Fruit fly (Drosophila melanogaster) whole organism, embryonic: ENCODE results near the gene CG8419.
A peak's percentile ranks its signal among the peaks of the same experiment; 100 is the strongest.

ENCODE experiments used
- ATbp ChIP-seq: fragments of 200-800 bp; sonication (Bioruptor generic); optimal IDR thresholded peaks from 2 replicates; lab custom pipeline; 2017; ENCODE audit warnings: missing biosample characterization, mild to moderate bottlenecking, missing genetic modification characterization, missing genetic modification reagents
- Ada2b ChIP-seq: fragments of 200-800 bp; sonication (Bioruptor generic); IDR thresholded peaks from 2 replicates; pipeline ENCODE4 v1.3.6; 2022; ENCODE audit warnings: missing biosample characterization, missing genetic modification characterization
- Atf6 ChIP-seq: fragments of 200-800 bp; sonication (Bioruptor generic); IDR thresholded peaks from 2 replicates; pipeline ENCODE4 v1.3.6; 2022; ENCODE audit warnings: missing biosample characterization, missing genetic modification characterization
- CG13123 ChIP-seq: fragments of 200-800 bp; sonication (Bioruptor generic); optimal IDR thresholded peaks from 2 replicates; lab custom pipeline; 2016; ENCODE audit warnings: missing biosample characterization, missing genetic modification characterization
- CG13775 ChIP-seq: fragments of 200-800 bp; sonication (Bioruptor generic); optimal IDR thresholded peaks from 3 replicates; lab custom pipeline; 2017; ENCODE audit warnings: missing biosample characterization, mild to moderate bottlenecking, missing genetic modification characterization
- CG16815 ChIP-seq: fragments of 200-800 bp; sonication (Bioruptor generic); optimal IDR thresholded peaks from 3 replicates; lab custom pipeline; 2017; ENCODE audit warnings: missing biosample characterization, mild to moderate bottlenecking, missing genetic modification characterization
- CG17328 ChIP-seq: fragments of 200-800 bp; sonication (Bioruptor generic); IDR thresholded peaks from 2 replicates; pipeline ENCODE4 v1.3.6; 2022; ENCODE audit warnings: missing biosample characterization, missing genetic modification characterization
- CG18011 ChIP-seq: fragments of 200-800 bp; sonication (Bioruptor generic); optimal IDR thresholded peaks from 2 replicates; lab custom pipeline; 2017; ENCODE audit warnings: missing biosample characterization, missing genetic modification characterization, mild to moderate bottlenecking, moderate library complexity, missing genotype
- CG1832 ChIP-seq: fragments of 200-800 bp; sonication (Bioruptor generic); optimal IDR thresholded peaks from 2 replicates; lab custom pipeline; 2017; ENCODE audit warnings: missing biosample characterization, mild to moderate bottlenecking, missing genetic modification characterization, inconsistent platforms
- CG31224 ChIP-seq: fragments of 200-800 bp; sonication (Bioruptor generic); IDR thresholded peaks from 2 replicates; pipeline ENCODE4 v1.3.6; 2022; ENCODE audit warnings: missing biosample characterization, missing genetic modification characterization
- CG31365 ChIP-seq: fragments of 200-800 bp; sonication (Bioruptor generic); optimal IDR thresholded peaks from 2 replicates; lab custom pipeline; 2018; ENCODE audit warnings: missing biosample characterization, mild to moderate bottlenecking, missing genetic modification characterization
- CG3163 ChIP-seq: fragments of 200-800 bp; sonication (Bioruptor generic); optimal IDR thresholded peaks from 3 replicates; lab custom pipeline; 2016; ENCODE audit warnings: missing biosample characterization, missing genetic modification characterization
- CG3726 ChIP-seq: fragments of 200-800 bp; sonication (Bioruptor generic); IDR thresholded peaks from 3 replicates; pipeline ENCODE4, ENCODE4 v1.3.6; 2022; ENCODE audit warnings: missing biosample characterization, missing genetic modification characterization
- CG4730 ChIP-seq: fragments of 200-800 bp; sonication (Bioruptor generic); IDR thresholded peaks from 2 replicates; pipeline ENCODE4 v1.3.6; 2022; ENCODE audit warnings: missing biosample characterization, missing genetic modification characterization
- CG5245 ChIP-seq: fragments of 200-800 bp; sonication (Bioruptor generic); optimal IDR thresholded peaks from 3 replicates; lab custom pipeline; 2016; ENCODE audit warnings: missing biosample characterization, missing genetic modification characterization
- CG6765 ChIP-seq: fragments of 200-800 bp; sonication (Bioruptor generic); optimal IDR thresholded peaks from 3 replicates; lab custom pipeline; 2017; ENCODE audit warnings: missing biosample characterization, mild to moderate bottlenecking, missing genetic modification characterization
- CG7963 ChIP-seq: fragments of 200-800 bp; sonication (Bioruptor generic); IDR thresholded peaks from 3 replicates; pipeline ENCODE4 v1.3.6; 2022; ENCODE audit warnings: missing biosample characterization, missing genetic modification characterization; ENCODE audit not compliant: partially characterized antibody
- CG7987 ChIP-seq: fragments of 200-800 bp; sonication (Bioruptor generic); optimal IDR thresholded peaks from 2 replicates; lab custom pipeline; 2018; ENCODE audit warnings: missing biosample characterization, mild to moderate bottlenecking, missing genetic modification characterization, moderate library complexity
- CG8388 ChIP-seq: fragments of 200-800 bp; sonication (Bioruptor generic); optimal IDR thresholded peaks from 2 replicates; lab custom pipeline; 2019; ENCODE audit warnings: missing biosample characterization, mild to moderate bottlenecking, missing genetic modification characterization, moderate library complexity
- CHES-1-like ChIP-seq: fragments of 200-800 bp; sonication (Bioruptor generic); optimal IDR thresholded peaks from 2 replicates; lab custom pipeline; 2016; ENCODE audit warnings: missing biosample characterization, missing genetic modification characterization
- CkIIα-i1 ChIP-seq: fragments of 200-800 bp; sonication (Bioruptor generic); IDR thresholded peaks from 2 replicates; pipeline ENCODE4 v1.3.6; 2022; ENCODE audit warnings: missing biosample characterization, missing genetic modification characterization
- Dfd ChIP-seq, 2 experiments: fragments of >200 bp; optimal IDR thresholded peaks; 2 replicates each; lab custom pipeline; 2017; ENCODE audit warnings: missing biosample characterization in 2 of 2, missing genetic modification characterization in 2 of 2
- Dp ChIP-seq: fragments of 200-800 bp; sonication (Bioruptor generic); optimal IDR thresholded peaks from 2 replicates; lab custom pipeline; 2018; ENCODE audit warnings: missing biosample characterization, mild to moderate bottlenecking, missing genetic modification characterization, moderate library complexity
- Dref ChIP-seq: fragments of 200-800 bp; sonication (Bioruptor generic); IDR thresholded peaks from 2 replicates; pipeline ENCODE4 v1.3.6; 2022; ENCODE audit warnings: missing biosample characterization, missing genetic modification characterization
- Fer2 ChIP-seq: fragments of 200-800 bp; sonication (Bioruptor generic); optimal IDR thresholded peaks from 2 replicates; lab custom pipeline; 2018; ENCODE audit warnings: missing biosample characterization, mild to moderate bottlenecking, missing genetic modification characterization, moderate library complexity
- HmgZ ChIP-seq: fragments of 200-800 bp; sonication (Bioruptor generic); optimal IDR thresholded peaks from 2 replicates; lab custom pipeline; 2018; ENCODE audit warnings: missing biosample characterization, mild to moderate bottlenecking, missing genetic modification characterization
- Kr ChIP-seq: fragments of 200-800 bp; sonication (Bioruptor generic); optimal IDR thresholded peaks from 2 replicates; lab custom pipeline; 2017; ENCODE audit warnings: missing biosample characterization, mild to moderate bottlenecking, missing genetic modification characterization
- Lim3 ChIP-seq: fragments of 200-800 bp; sonication (Bioruptor generic); IDR thresholded peaks from 2 replicates; pipeline ENCODE4 v1.3.6; 2022; ENCODE audit warnings: missing biosample characterization, missing genetic modification characterization
- Lpt ChIP-seq: fragments of >200 bp; optimal IDR thresholded peaks from 2 replicates; lab custom pipeline; 2018; ENCODE audit warnings: missing biosample characterization, missing genetic modification characterization
- NFAT ChIP-seq: fragments of 200-800 bp; sonication (Bioruptor generic); IDR thresholded peaks from 2 replicates; pipeline ENCODE4 v1.3.6; 2022; ENCODE audit warnings: missing biosample characterization, missing genetic modification characterization
- NK7.1 ChIP-seq: fragments of 200-800 bp; sonication (Bioruptor generic); optimal IDR thresholded peaks from 3 replicates; lab custom pipeline; 2016; ENCODE audit warnings: missing biosample characterization, missing genetic modification characterization
- Nf-YA ChIP-seq: fragments of 200-800 bp; sonication (Bioruptor generic); IDR thresholded peaks from 2 replicates; pipeline ENCODE4 v1.3.6; 2022; ENCODE audit warnings: missing biosample characterization, missing genetic modification characterization
- PHDP ChIP-seq: fragments of 200-800 bp; sonication (Bioruptor generic); optimal IDR thresholded peaks from 3 replicates; lab custom pipeline; 2018; ENCODE audit warnings: missing biosample characterization, mild to moderate bottlenecking, missing genetic modification characterization, moderate library complexity
- Ptx1 ChIP-seq: fragments of 200-800 bp; sonication (Bioruptor generic); IDR thresholded peaks from 2 replicates; pipeline ENCODE4 v1.3.6; 2022; ENCODE audit warnings: missing biosample characterization, missing genetic modification characterization
- Tbp ChIP-seq: fragments of >200 bp; optimal IDR thresholded peaks from 2 replicates; lab custom pipeline; 2018; ENCODE audit warnings: missing biosample characterization, missing genetic modification characterization
- az2 ChIP-seq: fragments of 200-800 bp; sonication (Bioruptor generic); optimal IDR thresholded peaks from 3 replicates; lab custom pipeline; 2016; ENCODE audit warnings: missing biosample characterization, missing genetic modification characterization
- bbx ChIP-seq: fragments of 200-800 bp; sonication (Bioruptor generic); IDR thresholded peaks from 2 replicates; pipeline ENCODE4 v1.3.6; 2022; ENCODE audit warnings: missing biosample characterization, missing genetic modification characterization; ENCODE audit not compliant: partially characterized antibody
- dimm ChIP-seq: fragments of 200-800 bp; sonication (Bioruptor generic); IDR thresholded peaks from 2 replicates; pipeline ENCODE4 v1.3.6; 2022; ENCODE audit warnings: missing biosample characterization, missing genetic modification characterization
- gfzf ChIP-seq: fragments of 200-800 bp; sonication (Bioruptor generic); optimal IDR thresholded peaks from 2 replicates; lab custom pipeline; 2016; ENCODE audit warnings: missing biosample characterization, mild to moderate bottlenecking, missing genetic modification characterization, moderate library complexity
- gsb-n ChIP-seq: fragments of 200-800 bp; sonication (Bioruptor generic); optimal IDR thresholded peaks from 3 replicates; lab custom pipeline; 2018; ENCODE audit warnings: missing biosample characterization, mild to moderate bottlenecking, missing genetic modification characterization
- gt ChIP-seq: fragments of 200-800 bp; sonication (Bioruptor generic); IDR thresholded peaks from 2 replicates; pipeline ENCODE4 v1.3.6; 2022; ENCODE audit warnings: missing biosample characterization, missing genetic modification characterization
- hbn ChIP-seq: fragments of 200-800 bp; sonication (Bioruptor generic); IDR thresholded peaks from 2 replicates; pipeline ENCODE4 v1.3.6; 2022; ENCODE audit warnings: missing biosample characterization, missing genetic modification characterization; ENCODE audit not compliant: partially characterized antibody
- lab ChIP-seq: fragments of 200-800 bp; sonication (Bioruptor generic); optimal IDR thresholded peaks from 3 replicates; lab custom pipeline; 2017; ENCODE audit warnings: missing biosample characterization, missing genetic modification characterization, mild to moderate bottlenecking, moderate library complexity, missing genetic modification reagents
- org-1 ChIP-seq: fragments of 200-800 bp; sonication (Bioruptor generic); optimal IDR thresholded peaks from 2 replicates; lab custom pipeline; 2017; ENCODE audit warnings: missing biosample characterization, missing genetic modification characterization
- pita ChIP-seq: fragments of 200-800 bp; sonication (Bioruptor generic); optimal IDR thresholded peaks from 2 replicates; lab custom pipeline; 2017; ENCODE audit warnings: missing biosample characterization, mild to moderate bottlenecking, missing genetic modification characterization
- sima ChIP-seq: fragments of 200-800 bp; sonication (Bioruptor generic); optimal IDR thresholded peaks from 2 replicates; lab custom pipeline; 2016; ENCODE audit warnings: missing biosample characterization, missing genetic modification characterization
- slp2 ChIP-seq: fragments of 200-800 bp; sonication (Bioruptor generic); optimal IDR thresholded peaks from 2 replicates; lab custom pipeline; 2016; ENCODE audit warnings: missing biosample characterization, missing genetic modification characterization
- so ChIP-seq: fragments of 200-800 bp; sonication (Bioruptor generic); IDR thresholded peaks from 3 replicates; pipeline ENCODE4 v1.3.6; 2022; ENCODE audit warnings: missing biosample characterization, missing genetic modification characterization
- sob ChIP-seq: fragments of 200-800 bp; sonication (Bioruptor generic); IDR thresholded peaks from 2 replicates; pipeline ENCODE4 v1.3.6; 2022; ENCODE audit warnings: missing biosample characterization, missing genetic modification characterization
- tin ChIP-seq: fragments of 200-800 bp; sonication (Bioruptor generic); optimal IDR thresholded peaks from 3 replicates; lab custom pipeline; 2016; ENCODE audit warnings: missing biosample characterization, missing genetic modification characterization
- tio ChIP-seq: fragments of 200-800 bp; sonication (Bioruptor generic); optimal IDR thresholded peaks from 2 replicates; lab custom pipeline; 2017; ENCODE audit warnings: missing biosample characterization, missing genetic modification characterization, inconsistent platforms
- vfl ChIP-seq: fragments of 200-800 bp; sonication (Bioruptor generic); optimal IDR thresholded peaks from 2 replicates; lab custom pipeline; 2016; ENCODE audit warnings: missing biosample characterization, missing genetic modification characterization

The CG8419 gene

dm6 chr2L:8164219-8164618, 41.8 kb upstream of the CG8419 start (continued):
- peak; percentile 82 for TF ChIP-seq org-1 (GFP tag; lab: Kevin White, UChicago)
- peak; percentile 74 for TF ChIP-seq Kr (GFP tag; lab: Kevin White, UChicago)
- TF ChIP-seq Ada2b (GFP tag; lab: Robert Waterston, UW): no peak
- TF ChIP-seq vfl (GFP tag; lab: Kevin White, UChicago): peak; percentile 3
- peak; percentile 52 for TF ChIP-seq az2
- peak; percentile 65 for TF ChIP-seq NK7.1 (GFP tag; lab: Kevin White, UChicago)
- TF ChIP-seq CHES-1-like (GFP tag; lab: Kevin White, UChicago): peak; percentile 59
- TF ChIP-seq dimm: no peak
- peak; percentile 59 for TF ChIP-seq Nf-YA
- peak; percentile 79 for TF ChIP-seq tio
- TF ChIP-seq CG3163: peak; percentile 34
- TF ChIP-seq PHDP (tag; lab: Kevin White, UChicago): peak; percentile 76
- TF ChIP-seq Lim3 (GFP tag; lab: Robert Waterston, UW): no peak
- TF ChIP-seq CG1832 (GFP tag; lab: Kevin White, UChicago): no peak
- peak; percentile 52 for TF ChIP-seq HmgZ (tag; lab: Kevin White, UChicago)
- TF ChIP-seq CG5245: peak; percentile 66
- TF ChIP-seq Tbp: no peak
- no peak for TF ChIP-seq NFAT (GFP tag; lab: Robert Waterston, UW)
- TF ChIP-seq CG7987: peak; percentile 88
- no peak for TF ChIP-seq CG4730 (GFP tag; lab: Robert Waterston, UW)
- TF ChIP-seq ATbp (GFP tag; lab: Kevin White, UChicago): peak; percentile 98
- no peak for TF ChIP-seq pita (GFP tag; lab: Kevin White, UChicago)
- TF ChIP-seq CG3726 (GFP tag; lab: Robert Waterston, UW): 0 out of 3 replicates have a peak, but pooled peaks have one; percentile 31
- TF ChIP-seq Dp (GFP tag; lab: Kevin White, UChicago): no peak
- TF ChIP-seq CG31224: no peak
- TF ChIP-seq Fer2 (tag; lab: Kevin White, UChicago): peak; percentile 54
- no peak for TF ChIP-seq CG18011 (GFP tag; lab: Kevin White, UChicago)
- no peak for TF ChIP-seq gfzf (GFP tag; lab: Kevin White, UChicago)
- TF ChIP-seq Dref (GFP tag; lab: Robert Waterston, UW): no peak
- no peak for TF ChIP-seq Lpt (GFP tag; lab: Kevin White, UChicago)
- TF ChIP-seq CG13123 (GFP tag; lab: Kevin White, UChicago): peak; percentile 87
- TF ChIP-seq CG17328 (GFP tag; lab: Robert Waterston, UW): peak; percentile 66
- TF ChIP-seq bbx (GFP tag; lab: Robert Waterston, UW): no peak
- peak; percentile 88 for TF ChIP-seq lab
- peak; percentile 52 for TF ChIP-seq CG13775 (GFP tag; lab: Kevin White, UChicago)
- TF ChIP-seq CG16815 (GFP tag; lab: Kevin White, UChicago): peak; percentile 40
- TF ChIP-seq gt (GFP tag; lab: Robert Waterston, UW): 0 out of 2 replicates have a peak, but pooled peaks have one; percentile 11
- peak; percentile 79; the same call in 2 of the 3 replicates for TF ChIP-seq so (GFP tag; lab: Robert Waterston, UW)
- peak; percentile 53 for TF ChIP-seq tin (GFP tag; lab: Kevin White, UChicago)
- peak; percentile 53 for TF ChIP-seq slp2 (GFP tag; lab: Kevin White, UChicago)
- peak; percentile 88 for TF ChIP-seq gsb-n
- TF ChIP-seq CG7963 (GFP tag; lab: Robert Waterston, UW): no peak
- TF ChIP-seq CG8388 (GFP tag; lab: Kevin White, UChicago): peak; percentile 69
- no peak for TF ChIP-seq hbn (GFP tag; lab: Robert Waterston, UW)
- peak; percentile 39; the same call in 1 of the 2 replicates for TF ChIP-seq sob (GFP tag; lab: Robert Waterston, UW)
- no peak for TF ChIP-seq CkIIα-i1
- peak; percentile 50 for TF ChIP-seq sima (GFP tag; lab: Kevin White, UChicago)
- TF ChIP-seq Atf6: no peak
- no peak for TF ChIP-seq CG6765 (GFP tag; lab: Kevin White, UChicago)
- peak; percentile 50 for TF ChIP-seq CG31365 (tag; lab: Kevin White, UChicago)
- TF ChIP-seq Ptx1: no peak
- TF ChIP-seq Dfd (GFP tag; optimal IDR thresholded peaks at IDR 0.05; lab: Kevin White, UChicago): no peak
